Worm (Caenorhabditis elegans): ENCODE data around the gene snb-7.

ce11 chrIV:12583181-12583580, 22.5 kb downstream of the snb-7 start:
- no peak for TF ChIP-seq zag-1 (tag; optimal IDR thresholded peaks at IDR 0.05)
- no peak for TF ChIP-seq nhr-23 (tag; optimal IDR thresholded peaks at IDR 0.05)
